Fruit fly (Drosophila melanogaster): ENCODE measurements around the gene CG32086.

Gene CG32086

dm6 chr3L:11551949-11552348, 31.9 kb downstream of the CG32086 start (continued):
- TF ChIP-seq Bteb2 (GFP tag; optimal IDR thresholded peaks at IDR 0.05) (no peak), CHES-1-like (GFP tag; optimal IDR thresholded peaks at IDR 0.05) (peak; percentile 4), CG11504 (tag; optimal IDR thresholded peaks at IDR 0.05) (peak; percentile 48), cad (GFP tag; optimal IDR thresholded peaks at IDR 0.05) (no peak), CG5180 (GFP tag; optimal IDR thresholded peaks at IDR 0.05) (peak; percentile 27), Fer1 (GFP tag; optimal IDR thresholded peaks at IDR 0.05) (no peak), CG18262 (tag; optimal IDR thresholded peaks at IDR 0.05) (peak; percentile 72), nmo (GFP tag; optimal IDR thresholded peaks at IDR 0.05) (peak; percentile 40), Drgx (GFP tag; IDR thresholded peaks at IDR 0.05) (peak; percentile 53), CG30403 (GFP tag; optimal IDR thresholded peaks at IDR 0.05) (peak; percentile 38), CG7556 (GFP tag; optimal IDR thresholded peaks at IDR 0.05) (peak; percentile 36), CG4404 (GFP tag; IDR thresholded peaks at IDR 0.05) (0 out of 2 replicates have a peak, but pooled peaks have one; percentile 15), eve (GFP tag; optimal IDR thresholded peaks at IDR 0.05) (peak in 1 of 2 experiments; percentile 16), vfl (GFP tag; optimal IDR thresholded peaks at IDR 0.05) (no peak), CG17361 (GFP tag; IDR thresholded peaks at IDR 0.05) (peak; percentile 51; the same call in 1 of the 3 replicates), wek (GFP tag; optimal IDR thresholded peaks at IDR 0.05) (no peak), CG17829 (tag; optimal IDR thresholded peaks at IDR 0.05) (peak; percentile 55), CG15269 (tag; optimal IDR thresholded peaks at IDR 0.05) (peak; percentile 30), row (GFP tag; IDR thresholded peaks at IDR 0.05) (peak; percentile 53), CG12391 (tag; optimal IDR thresholded peaks at IDR 0.05) (peak; percentile 52), Six4 (GFP tag; optimal IDR thresholded peaks at IDR 0.05) (peak; percentile 28), zfh1 (GFP tag; IDR thresholded peaks at IDR 0.05) (peak; percentile 54; the same call in 1 of the 3 replicates), tll (GFP tag; optimal IDR thresholded peaks at IDR 0.05) (no peak), CG11093 (GFP tag; IDR thresholded peaks at IDR 0.05) (no peak), CG17612 (GFP tag; IDR thresholded peaks at IDR 0.05) (no peak), CG6272 (GFP tag; IDR thresholded peaks at IDR 0.05) (peak; percentile 14; the same call in 1 of the 2 replicates), CG2116 (GFP tag; optimal IDR thresholded peaks at IDR 0.05) (peak; percentile 16), nerfin-1 (tag; optimal IDR thresholded peaks at IDR 0.05) (peak; percentile 35), CG2202 (tag; optimal IDR thresholded peaks at IDR 0.05) (peak; percentile 41), CG6689 (GFP tag; IDR thresholded peaks at IDR 0.05) (peak; percentile 63), tgo (GFP tag; IDR thresholded peaks at IDR 0.05) (0 out of 3 replicates have a peak, but pooled peaks have one; percentile 43), fd102C (GFP tag; optimal IDR thresholded peaks at IDR 0.05) (no peak), CG10366 (GFP tag; IDR thresholded peaks at IDR 0.05) (no peak), CG2129 (GFP tag; IDR thresholded peaks at IDR 0.05; ENCODE audit: partially characterized antibody) (no peak), aop (GFP tag; IDR thresholded peaks at IDR 0.05) (no peak), CG10959 (GFP tag; IDR thresholded peaks at IDR 0.05) (peak; percentile 39; the same call in 1 of the 2 replicates), ro (GFP tag; IDR thresholded peaks at IDR 0.05) (no peak), bsh (GFP tag; optimal IDR thresholded peaks at IDR 0.05) (peak in 1 of 2 experiments; percentile 73), CG12659 (GFP tag; optimal IDR thresholded peaks at IDR 0.05) (peak; percentile 4), kni (GFP tag; optimal IDR thresholded peaks at IDR 0.05) (no peak)

dm6 chr3L:11550359-11551056, 33.4 kb downstream of the CG32086 start:
- TF ChIP-seq Ravus (GFP tag; IDR thresholded peaks at IDR 0.05): no peak
- no peak for TF ChIP-seq CG2889 (GFP tag; IDR thresholded peaks at IDR 0.05)
- peak; percentile 90 for TF ChIP-seq Blimp-1 (GFP tag; optimal IDR thresholded peaks at IDR 0.05)
- TF ChIP-seq CG3847 (GFP tag; IDR thresholded peaks at IDR 0.05): peak; percentile 17; the same call in 1 of the 2 replicates
- peak; percentile 85 for TF ChIP-seq abd-A (tag; optimal IDR thresholded peaks at IDR 0.05)
- TF ChIP-seq Sox102F (GFP tag; optimal IDR thresholded peaks at IDR 0.05): no peak
- peak in 1 of 2 experiments; percentile 19 for TF ChIP-seq dpn (GFP tag; optimal IDR thresholded peaks at IDR 0.05)
- TF ChIP-seq onecut (GFP tag; IDR thresholded peaks at IDR 0.05): no peak
- TF ChIP-seq CG3838 (GFP tag; optimal IDR thresholded peaks at IDR 0.05): no peak
- TF ChIP-seq CG13296 (GFP tag; optimal IDR thresholded peaks at IDR 0.05): peak; percentile 8
- TF ChIP-seq MESR4 (GFP tag; optimal IDR thresholded peaks at IDR 0.05): no peak
- TF ChIP-seq CG10321 (GFP tag; IDR thresholded peaks at IDR 0.05): no peak
